Fruit fly (Drosophila melanogaster) whole organism, wandering third instar larva: ENCODE measurements around the gene CG15406.

ENCODE experiments used
- Abd-B ChIP-seq: fragments of >200 bp; optimal IDR thresholded peaks from 2 replicates; lab custom pipeline; 2017; ENCODE audit warnings: missing biosample characterization, missing genetic modification characterization
- CG32264 ChIP-seq: fragments of 200-800 bp; sonication (Bioruptor generic); optimal IDR thresholded peaks from 2 replicates; lab custom pipeline; 2016; ENCODE audit warnings: missing biosample characterization, missing genetic modification characterization
- CG9705 ChIP-seq: fragments of 200-800 bp; sonication (Bioruptor generic); optimal IDR thresholded peaks from 2 replicates; lab custom pipeline; 2018; ENCODE audit warnings: missing biosample characterization, mild to moderate bottlenecking, missing genetic modification characterization
- CrebA ChIP-seq: fragments of 200-800 bp; sonication (Bioruptor generic); optimal IDR thresholded peaks from 2 replicates; lab custom pipeline; 2016; ENCODE audit warnings: missing biosample characterization, mild to moderate bottlenecking, missing genetic modification characterization, borderline replicate concordance
- Dfd ChIP-seq: fragments of >200 bp; optimal IDR thresholded peaks from 2 replicates; lab custom pipeline; 2017; ENCODE audit warnings: missing biosample characterization, missing genetic modification characterization
- Dif ChIP-seq: fragments of 200-275, 200-300 bp; sonication (Bioruptor generic); optimal IDR thresholded peaks from 2 replicates; lab custom pipeline; 2018; ENCODE audit warnings: missing biosample characterization, missing genetic modification characterization; ENCODE audit not compliant: partially characterized antibody
- GATAd ChIP-seq: sonication (Bioruptor generic); optimal IDR thresholded peaks from 2 replicates; lab custom pipeline; 2016; ENCODE audit warnings: missing biosample characterization, missing genetic modification characterization
- HLH106 ChIP-seq: fragments of 200-800 bp; optimal IDR thresholded peaks from 3 replicates; lab custom pipeline; 2019; ENCODE audit warnings: missing biosample characterization, mild to moderate bottlenecking, missing genetic modification characterization, moderate library complexity
- Hnf4 ChIP-seq: fragments of 200-800 bp; sonication (Bioruptor generic); optimal IDR thresholded peaks from 2 replicates; lab custom pipeline; 2016; ENCODE audit warnings: missing biosample characterization, mild to moderate bottlenecking, missing genetic modification characterization
- Hr78 ChIP-seq: fragments of >200 bp; optimal IDR thresholded peaks from 2 replicates; lab custom pipeline; 2017; ENCODE audit warnings: missing biosample characterization, missing genetic modification characterization
- Hr83 ChIP-seq: fragments of 200-300 bp; sonication (Bioruptor generic); optimal IDR thresholded peaks from 2 replicates; lab custom pipeline; 2016; ENCODE audit warnings: missing biosample characterization, mild to moderate bottlenecking, missing genetic modification characterization, moderate library complexity; ENCODE audit not compliant: poor library complexity, severe bottlenecking
- Jra ChIP-seq: sonication (Bioruptor generic); optimal IDR thresholded peaks from 2 replicates; lab custom pipeline; 2016; ENCODE audit warnings: missing biosample characterization, missing genetic modification characterization
- Mio ChIP-seq: sonication (Bioruptor generic); optimal IDR thresholded peaks from 2 replicates; lab custom pipeline; 2016; ENCODE audit warnings: missing biosample characterization, missing genetic modification characterization
- Myc ChIP-seq: fragments of >200 bp; optimal IDR thresholded peaks from 2 replicates; lab custom pipeline; 2017
- N ChIP-seq: fragments of >200 bp; optimal IDR thresholded peaks from 2 replicates; lab custom pipeline; 2018; ENCODE audit warnings: missing biosample characterization, missing external identifiers, missing genetic modification characterization
- OdsH ChIP-seq: fragments of 200-800 bp; sonication (Bioruptor generic); optimal IDR thresholded peaks from 2 replicates; lab custom pipeline; 2016; ENCODE audit warnings: missing biosample characterization, mild to moderate bottlenecking, missing genetic modification characterization
- Rel ChIP-seq, 2 experiments: fragments of 200-800 bp; sonication (Bioruptor generic) in 1 of 2; optimal IDR thresholded peaks; 2 replicates in 1 of 2; 3 replicates in 1 of 2; lab custom pipeline; 2016 to 2019; ENCODE audit warnings: mild to moderate bottlenecking in 2 of 2, missing biosample characterization in 2 of 2, missing genetic modification characterization in 2 of 2, moderate library complexity in 1 of 2
- Sp1 ChIP-seq: fragments of 200-800 bp; sonication (Bioruptor generic); optimal IDR thresholded peaks from 3 replicates; lab custom pipeline; 2019; ENCODE audit warnings: missing biosample characterization, mild to moderate bottlenecking, missing genetic modification characterization, moderate library complexity
- Vsx2 ChIP-seq: fragments of 200-300, 225-300 bp; sonication (Bioruptor generic); optimal IDR thresholded peaks from 2 replicates; lab custom pipeline; 2018; ENCODE audit warnings: missing biosample characterization, missing genetic modification characterization; ENCODE audit not compliant: partially characterized antibody
- br ChIP-seq: fragments of 200-800 bp; sonication (Bioruptor generic); optimal IDR thresholded peaks from 2 replicates; lab custom pipeline; 2016; ENCODE audit warnings: missing biosample characterization, missing genetic modification characterization
- brk ChIP-seq: fragments of 200-800 bp; sonication (Bioruptor generic); optimal IDR thresholded peaks from 2 replicates; lab custom pipeline; 2016; ENCODE audit warnings: missing biosample characterization, mild to moderate bottlenecking, missing genetic modification characterization
- dl ChIP-seq, 2 experiments: fragments of 175-275, 200-275 bp in 1 of 2; fragments of 200-275 bp in 1 of 2; sonication (Bioruptor generic); optimal IDR thresholded peaks; lab custom pipeline; 2018; ENCODE audit warnings: mild to moderate bottlenecking in 2 of 2, missing biosample characterization in 2 of 2, missing genetic modification characterization in 2 of 2, moderate library complexity in 2 of 2; ENCODE audit not compliant: partially characterized antibody in 2 of 2, insufficient read depth in 1 of 2
- dmrt93B ChIP-seq: fragments of 200-800 bp; sonication (Bioruptor generic); optimal IDR thresholded peaks from 2 replicates; lab custom pipeline; 2018; ENCODE audit warnings: missing biosample characterization, mild to moderate bottlenecking, missing genetic modification characterization
- dsf ChIP-seq: sonication (Bioruptor generic); optimal IDR thresholded peaks from 2 replicates; lab custom pipeline; 2016; ENCODE audit warnings: missing biosample characterization, missing genetic modification characterization, borderline replicate concordance
- ey ChIP-seq: fragments of 200-800 bp; sonication (Bioruptor generic); optimal IDR thresholded peaks from 2 replicates; lab custom pipeline; 2016; ENCODE audit warnings: missing biosample characterization, missing genetic modification characterization
- foxo ChIP-seq, 2 experiments: fragments of 200-800 bp; sonication (Bioruptor generic); optimal IDR thresholded peaks; 2 replicates in 1 of 2; 3 replicates in 1 of 2; lab custom pipeline; 2016 to 2017; ENCODE audit warnings: missing biosample characterization in 2 of 2, missing genetic modification characterization in 2 of 2
- fru ChIP-seq: fragments of 200-800 bp; sonication (Bioruptor generic); optimal IDR thresholded peaks from 3 replicates; lab custom pipeline; 2016; ENCODE audit warnings: missing biosample characterization, mild to moderate bottlenecking, missing genetic modification characterization
- h ChIP-seq: fragments of 200-800 bp; sonication (Bioruptor generic); optimal IDR thresholded peaks from 3 replicates; lab custom pipeline; 2016; ENCODE audit warnings: missing biosample characterization, mild to moderate bottlenecking, missing genetic modification characterization
- jim ChIP-seq: fragments of 175-275, 200-325 bp; sonication (Bioruptor generic); optimal IDR thresholded peaks from 2 replicates; lab custom pipeline; 2016; ENCODE audit warnings: missing biosample characterization, mild to moderate bottlenecking, missing genetic modification characterization
- lola ChIP-seq: fragments of >200 bp; optimal IDR thresholded peaks from 2 replicates; lab custom pipeline; 2017; ENCODE audit warnings: missing biosample characterization, missing genetic modification characterization
- pan ChIP-seq: fragments of >200 bp; optimal IDR thresholded peaks from 2 replicates; lab custom pipeline; 2017
- psq ChIP-seq: fragments of 200-800 bp; sonication (Bioruptor generic); optimal IDR thresholded peaks from 3 replicates; lab custom pipeline; 2017; ENCODE audit warnings: missing biosample characterization, mild to moderate bottlenecking, missing genetic modification characterization, moderate library complexity
- rgr ChIP-seq: fragments of 200-800 bp; sonication (Bioruptor generic); optimal IDR thresholded peaks from 3 replicates; lab custom pipeline; 2016; ENCODE audit warnings: missing biosample characterization, mild to moderate bottlenecking, missing genetic modification characterization
- sage ChIP-seq: fragments of 200-800 bp; sonication (Bioruptor generic); optimal IDR thresholded peaks from 2 replicates; lab custom pipeline; 2016; ENCODE audit warnings: missing biosample characterization, mild to moderate bottlenecking, missing genetic modification characterization
- sv ChIP-seq: fragments of 200-800 bp; sonication (Bioruptor generic); optimal IDR thresholded peaks from 3 replicates; lab custom pipeline; 2016; ENCODE audit warnings: missing biosample characterization, missing genetic modification characterization
- tai ChIP-seq: sonication (Bioruptor generic); optimal IDR thresholded peaks from 2 replicates; lab custom pipeline; 2016; ENCODE audit warnings: missing biosample characterization, missing genetic modification characterization
- usp ChIP-seq: fragments of >200 bp; optimal IDR thresholded peaks from 2 replicates; lab custom pipeline; 2017; ENCODE audit warnings: missing biosample characterization, missing genetic modification characterization
- woc ChIP-seq: sonication (Bioruptor generic); optimal IDR thresholded peaks from 2 replicates; lab custom pipeline; 2016; ENCODE audit warnings: missing biosample characterization, mild to moderate bottlenecking, missing genetic modification characterization

Gene CG15406

DNA sequence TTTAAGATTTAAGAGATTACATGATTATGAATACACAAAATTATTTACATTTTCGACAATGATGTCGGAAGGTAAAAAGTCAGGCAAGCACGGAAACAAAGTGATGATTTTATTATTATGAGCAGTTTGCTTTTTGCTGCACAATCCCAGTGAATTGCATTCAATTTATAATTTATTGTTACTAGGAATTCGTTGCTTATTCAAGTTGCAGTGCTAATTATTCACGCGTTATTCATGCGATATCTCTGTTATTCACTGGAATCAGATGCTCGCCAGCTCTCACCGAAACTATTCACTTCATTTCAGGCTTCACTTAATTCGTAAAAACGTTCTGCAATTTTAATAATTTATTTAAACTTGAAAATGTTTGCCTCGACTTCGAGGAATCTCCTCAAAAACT, 44.8 kb downstream of the CG15406 start:
- no peak for TF ChIP-seq woc (GFP tag; lab: Kevin White, UChicago)
- no peak for TF ChIP-seq Dif (GFP tag; lab: Kevin White, UChicago)
- no peak for TF ChIP-seq ey (GFP tag; lab: Kevin White, UChicago)
- no peak for TF ChIP-seq Dfd

DNA sequence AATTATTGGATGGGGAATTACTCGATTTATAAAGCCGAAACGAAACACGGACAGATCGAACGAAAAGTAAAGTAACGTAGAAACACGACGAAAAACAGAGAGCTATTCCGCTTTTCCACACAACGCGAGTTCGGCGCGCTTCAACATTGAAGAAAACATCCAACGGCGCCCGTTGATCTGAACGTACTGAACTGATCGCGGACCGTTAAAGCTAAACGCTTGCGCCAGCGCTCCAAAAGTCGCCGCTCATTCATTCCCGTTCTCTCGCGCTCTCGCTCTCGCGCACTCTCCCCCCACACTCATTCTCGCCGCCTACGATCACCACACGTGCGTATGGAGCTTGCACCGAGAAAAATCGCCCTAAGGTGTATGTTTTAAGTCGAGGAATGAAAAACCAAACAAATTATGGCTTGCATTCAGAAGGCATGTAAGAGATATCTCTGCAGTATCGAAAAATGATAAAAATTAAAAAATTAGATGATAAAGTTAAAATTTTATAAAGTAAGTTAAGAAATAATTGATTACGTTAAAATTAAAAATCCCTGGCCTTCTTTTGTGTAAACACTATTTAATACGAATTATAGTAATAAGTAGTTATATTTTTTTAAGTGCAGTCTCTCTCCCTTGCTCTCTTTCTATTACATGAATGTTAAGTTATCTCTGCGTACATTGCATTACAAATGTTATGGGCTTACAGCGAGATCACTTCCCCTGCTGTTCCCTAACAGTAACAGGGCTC, 45.8 kb downstream of the CG15406 start, which contains the start of gene E23:
Gene E23 (minus strand): TSS at position 188 of the 739 bp plus-strand sequence.
- TF ChIP-seq CG32264 = peak; percentile 77
- TF ChIP-seq Vsx2 = peak; percentile 80
- peak; percentile 85 for TF ChIP-seq Hnf4 (GFP tag; lab: Kevin White, UChicago)
- TF ChIP-seq jim (GFP tag; lab: Kevin White, UChicago) = peak; percentile 55
- no peak for TF ChIP-seq Dfd
- peak; percentile 94 for TF ChIP-seq psq (GFP tag; lab: Kevin White, UChicago)
- TF ChIP-seq CG9705 (GFP tag; lab: Kevin White, UChicago) = peak; percentile 81
- peak; percentile 48 for TF ChIP-seq Jra (GFP tag; lab: Kevin White, UChicago)
- peak; percentile 93 for TF ChIP-seq br (GFP tag; lab: Kevin White, UChicago)
- peak; percentile 98 for TF ChIP-seq Dif (GFP tag; lab: Kevin White, UChicago)
- TF ChIP-seq Myc (lab: Kevin White, UChicago) = no peak
- peak; percentile 65 to 97 for TF ChIP-seq foxo (GFP tag; optimal IDR thresholded peaks at IDR 0.05; lab: Kevin White, UChicago)
- peak; percentile 64 for TF ChIP-seq Mio (GFP tag; lab: Kevin White, UChicago)
- TF ChIP-seq h = peak; percentile 96
- peak; percentile 92 for TF ChIP-seq ey (GFP tag; lab: Kevin White, UChicago)
- no peak for TF ChIP-seq Abd-B
- TF ChIP-seq CrebA = no peak
- TF ChIP-seq woc (GFP tag; lab: Kevin White, UChicago) = peak; percentile 81
- no peak for TF ChIP-seq N (GFP tag; lab: Kevin White, UChicago)
- peak; percentile 96 for TF ChIP-seq HLH106 (tag; lab: Kevin White, UChicago)
- peak; percentile 85 for TF ChIP-seq Rel (GFP tag; optimal IDR thresholded peaks at IDR 0.05; lab: Kevin White, UChicago)
- TF ChIP-seq Rel (tag; optimal IDR thresholded peaks at IDR 0.05; lab: Kevin White, UChicago) = peak; percentile 91
- TF ChIP-seq rgr = peak; percentile 96
- peak; percentile 49 for TF ChIP-seq dsf (GFP tag; lab: Kevin White, UChicago)
- TF ChIP-seq lola (GFP tag; lab: Kevin White, UChicago) = no peak
- TF ChIP-seq pan (lab: Kevin White, UChicago) = no peak
- TF ChIP-seq fru (GFP tag; lab: Kevin White, UChicago) = peak; percentile 97
- peak; percentile 85 for TF ChIP-seq brk (GFP tag; lab: Kevin White, UChicago)
- TF ChIP-seq Hr83 (GFP tag; lab: Kevin White, UChicago) = no peak
- peak; percentile 8 for TF ChIP-seq GATAd
- TF ChIP-seq Sp1 = peak; percentile 98
- peak; percentile 97 for TF ChIP-seq OdsH
- peak; percentile 52 for TF ChIP-seq tai (GFP tag; lab: Kevin White, UChicago)
- TF ChIP-seq dl (GFP tag; optimal IDR thresholded peaks at IDR 0.05; lab: Kevin White, UChicago; ENCODE audit: insufficient read depth in 1 of 2, partially characterized antibody in 2 of 2) = peak; percentile 96
- peak; percentile 92 for TF ChIP-seq dmrt93B (GFP tag; lab: Kevin White, UChicago)
- peak; percentile 90 for TF ChIP-seq sage (GFP tag; lab: Kevin White, UChicago)
- no peak for TF ChIP-seq usp (GFP tag; lab: Kevin White, UChicago)
- TF ChIP-seq sv (GFP tag; lab: Kevin White, UChicago) = peak; percentile 98
- TF ChIP-seq Hr78 (GFP tag; lab: Kevin White, UChicago) = no peak
- TF ChIP-seq, all 38 proteins: peak for 28
